Worm (Caenorhabditis elegans): ENCODE data around the gene eef-1A.1.

eef-1A.1 gene

ce11 chrIII:6978875-6979274 lies 7.4 kb upstream of the eef-1A.1 start:
- TF ChIP-seq unc-62 (GFP tag; optimal IDR thresholded peaks at IDR 0.05): no peak

DNA sequence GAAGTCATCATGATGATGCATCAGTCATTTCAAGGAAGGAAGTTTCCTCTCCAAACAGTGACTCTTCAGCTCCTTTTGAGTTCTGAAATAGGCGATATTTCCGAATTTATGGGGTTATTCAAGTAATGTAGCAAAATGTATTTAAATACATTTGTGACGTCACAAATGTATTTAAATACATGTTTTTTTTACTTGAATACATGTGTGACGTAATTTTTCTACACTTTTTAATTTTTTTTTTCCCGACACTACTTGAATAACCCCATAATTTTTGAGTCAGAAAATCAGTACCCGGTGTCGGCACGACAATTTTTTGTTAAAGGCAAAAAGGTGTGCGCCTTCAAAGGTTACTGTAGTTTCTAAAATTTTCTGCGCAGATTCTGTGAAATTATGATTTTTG lies 3.4 kb upstream of the eef-1A.1 start:
- TF ChIP-seq unc-62 (GFP tag; optimal IDR thresholded peaks at IDR 0.05): no peak

- TF ChIP-seq unc-62 (GFP tag; optimal IDR thresholded peaks at IDR 0.05): no peak
These were observed 2.2 kb upstream of the eef-1A.1 start, which contains the start of gene F31E3.2 for ce11 chrIII:6973682-6974081. F31E3.2 (plus strand) TSS chrIII:6973982.

- no peak for TF ChIP-seq unc-62 (GFP tag; optimal IDR thresholded peaks at IDR 0.05)
These were observed 768 bp downstream of the eef-1A.1 start for ce11 chrIII:6970744-6971143.

DNA sequence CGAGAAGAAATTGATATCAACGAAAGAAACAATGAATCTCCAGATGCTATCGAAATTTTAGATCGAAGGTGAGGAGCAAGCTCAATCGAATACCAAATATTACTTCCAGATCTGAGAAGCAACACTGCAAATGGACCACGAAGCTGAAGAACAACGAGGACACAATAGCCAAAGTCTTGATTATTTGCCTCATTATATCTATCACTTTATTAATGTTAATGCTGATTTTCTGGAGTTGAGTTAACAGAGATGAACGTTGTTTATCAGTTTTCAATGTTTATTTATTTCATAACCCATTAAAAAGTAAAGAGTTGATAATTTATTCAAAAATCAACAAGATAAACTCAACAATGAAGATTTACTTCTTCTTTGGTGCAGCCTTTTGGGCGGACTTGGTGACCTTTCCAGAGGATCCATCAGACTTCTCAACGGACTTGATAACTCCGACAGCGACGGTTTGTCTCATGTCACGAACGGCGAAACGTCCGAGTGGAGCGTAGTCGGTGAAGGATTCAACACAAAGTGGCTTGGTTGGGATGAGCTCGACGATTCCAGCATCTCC lies 1.6 kb downstream of the eef-1A.1 start:
- TF ChIP-seq unc-62 (GFP tag; optimal IDR thresholded peaks at IDR 0.05): no peak

DNA sequence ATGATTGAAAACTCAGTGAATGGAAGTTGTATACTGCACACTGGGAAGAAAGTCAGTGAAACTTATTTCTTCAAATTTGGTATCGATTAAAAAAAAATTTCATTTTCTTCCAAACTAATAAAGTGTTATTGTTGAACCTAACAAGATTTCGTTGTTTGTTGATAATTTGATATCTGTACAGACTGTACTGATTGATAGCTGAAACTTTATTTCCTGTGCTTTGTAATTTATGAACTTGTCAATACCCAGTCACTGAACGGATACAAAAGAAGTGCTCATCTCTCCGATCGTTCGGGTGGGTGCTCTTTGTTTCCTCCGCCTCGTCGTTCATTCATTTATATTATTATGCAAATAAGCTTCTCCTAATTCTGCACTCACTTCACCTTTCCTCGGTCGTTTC lies 2.4 kb downstream of the eef-1A.1 start, which contains the start of gene F31E3.12:
Gene F31E3.12, plus strand, starts transcription at position 301 of the 400 bp plus-strand sequence.
- no peak for TF ChIP-seq unc-62 (GFP tag; optimal IDR thresholded peaks at IDR 0.05)

- no peak for TF ChIP-seq unc-62 (GFP tag; optimal IDR thresholded peaks at IDR 0.05)
These were observed 2.9 kb downstream of the eef-1A.1 start for ce11 chrIII:6968655-6969054.

DNA sequence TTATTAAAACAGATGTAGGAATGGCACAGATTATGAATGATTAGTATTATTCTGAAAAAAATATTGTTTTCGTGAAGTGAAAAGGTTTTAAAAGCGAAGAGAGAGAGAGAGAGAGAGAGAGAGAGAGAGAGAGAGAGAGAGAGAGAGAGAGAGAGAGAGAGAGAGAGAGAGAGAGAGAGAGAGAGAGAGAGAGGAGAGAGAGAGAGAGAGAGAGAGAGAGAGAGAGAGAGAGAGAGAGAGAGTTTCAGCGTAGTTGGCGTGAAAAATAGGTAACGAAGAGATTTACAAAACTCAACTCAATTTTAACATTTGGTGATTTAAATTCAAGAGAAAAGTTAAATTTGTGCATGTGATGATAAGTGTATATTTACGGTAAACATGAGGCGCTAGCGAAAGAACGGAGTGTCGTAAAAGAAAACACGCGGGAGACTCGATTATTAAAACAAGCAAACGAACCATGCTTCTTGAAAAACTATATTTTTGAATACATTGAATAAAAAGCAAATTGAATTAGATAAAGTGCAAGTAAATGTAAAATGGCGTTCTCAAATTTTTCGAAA lies 3.4 kb downstream of the eef-1A.1 start, which contains the start of gene panl-2:
Gene panl-2, minus strand, starts transcription at position 51 of the 560 bp plus-strand sequence.
- TF ChIP-seq unc-62 (GFP tag; optimal IDR thresholded peaks at IDR 0.05): no peak

ce11 chrIII:6961937-6962504 lies 9.5 kb downstream of the eef-1A.1 start, which contains the start of the genes rpn-6.1 and F57B9.1:
rpn-6.1 (minus strand) TSS chrIII:6962001.
F57B9.1 (plus strand) TSS chrIII:6962090.
- no peak for TF ChIP-seq unc-62 (GFP tag; optimal IDR thresholded peaks at IDR 0.05)

- no peak for TF ChIP-seq unc-62 (GFP tag; optimal IDR thresholded peaks at IDR 0.05)
These were observed 10.3 kb downstream of the eef-1A.1 start for ce11 chrIII:6961167-6961566.

- no peak for TF ChIP-seq unc-62 (GFP tag; optimal IDR thresholded peaks at IDR 0.05)
These were observed 12.8 kb downstream of the eef-1A.1 start for ce11 chrIII:6958674-6959241.

DNA sequence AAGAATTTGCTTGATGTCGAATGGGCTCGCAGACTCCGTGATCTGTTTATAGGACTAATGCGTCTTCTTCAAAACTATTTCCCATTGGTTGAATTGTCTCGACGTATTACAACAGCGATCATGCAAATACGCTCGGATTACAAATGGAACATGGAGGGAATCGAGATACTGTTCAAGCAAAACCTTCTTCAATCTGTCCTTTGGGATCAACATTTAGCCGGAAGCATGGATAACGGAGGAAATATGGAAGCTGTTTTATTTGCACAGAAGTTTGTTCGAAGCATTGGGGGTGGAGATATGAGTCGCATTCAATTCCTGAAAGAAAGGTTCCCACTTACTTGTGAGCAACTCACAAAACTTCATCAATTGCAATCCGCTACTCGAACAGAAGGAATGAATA lies 15.7 kb downstream of the eef-1A.1 start:
- no peak for TF ChIP-seq unc-62 (GFP tag; optimal IDR thresholded peaks at IDR 0.05)

DNA sequence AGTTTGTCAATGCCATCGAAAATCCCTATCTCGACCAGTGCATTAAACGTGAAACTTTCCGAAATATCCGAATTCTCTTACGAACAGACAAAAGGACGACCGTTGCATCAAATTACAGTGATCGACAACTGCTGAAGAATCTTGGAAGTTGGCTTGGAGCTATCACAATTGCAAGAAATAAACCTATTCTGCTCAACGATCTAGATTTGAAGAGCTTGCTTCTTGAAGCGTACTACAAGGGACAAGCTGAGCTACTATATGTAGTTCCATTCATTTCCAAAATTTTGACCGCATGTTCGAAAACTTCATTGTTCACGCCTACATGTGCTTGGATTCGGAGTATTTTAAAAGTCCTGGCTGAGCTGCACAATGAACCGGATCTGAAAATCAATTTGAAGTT lies 17.5 kb downstream of the eef-1A.1 start:
- TF ChIP-seq unc-62 (GFP tag; optimal IDR thresholded peaks at IDR 0.05): no peak

- TF ChIP-seq unc-62 (GFP tag; optimal IDR thresholded peaks at IDR 0.05): no peak
These were observed 18.1 kb downstream of the eef-1A.1 start for ce11 chrIII:6953373-6953772.

ce11 chrIII:6951435-6951834 lies 20.1 kb downstream of the eef-1A.1 start:
- no peak for TF ChIP-seq unc-62 (GFP tag; optimal IDR thresholded peaks at IDR 0.05)

DNA sequence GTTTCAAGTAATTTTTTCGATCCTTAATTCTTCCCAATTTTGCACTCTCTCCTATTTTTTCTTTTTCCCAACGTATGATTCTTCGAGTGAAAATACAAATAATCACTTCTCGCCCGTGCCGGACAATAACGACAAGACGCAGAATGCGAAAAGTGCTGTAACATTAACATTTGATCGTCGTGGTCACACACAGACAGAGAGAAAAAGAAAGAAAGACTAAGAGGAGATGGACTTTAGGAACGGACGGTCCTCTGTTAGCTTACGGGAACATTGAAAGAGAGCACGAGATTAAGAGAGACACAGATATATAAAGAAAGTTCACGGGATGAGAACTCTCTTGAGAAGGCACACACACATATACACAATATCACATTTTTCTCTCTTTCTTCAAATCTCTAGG lies 23.6 kb downstream of the eef-1A.1 start:
- no peak for TF ChIP-seq unc-62 (GFP tag; optimal IDR thresholded peaks at IDR 0.05)

- TF ChIP-seq unc-62 (GFP tag; optimal IDR thresholded peaks at IDR 0.05): no peak
These were observed 25.1 kb downstream of the eef-1A.1 start, which contains the start of gene let-711 for ce11 chrIII:6946382-6946781. let-711 (plus strand) TSS chrIII:6946718.

Data from whole organism, dauer.